Fruit fly (Drosophila melanogaster) S2 (cell line): ENCODE results near the gene Arl2.
A peak's percentile ranks its signal among the peaks of the same experiment; 100 is the strongest.

Experiments
- CG8478 ChIP-seq: fragments of >200 bp; optimal IDR thresholded peaks from 2 replicates; lab custom pipeline; 2018
- CTCF ChIP-seq, 2 experiments: fragments of >200 bp; optimal IDR thresholded peaks; 2 replicates each; lab custom pipeline; 2018

- TF ChIP-seq CTCF (optimal IDR thresholded peaks at IDR 0.05; lab: Kevin White, UChicago) = peak in 1 of 2 experiments; percentile 16
- TF ChIP-seq CG8478 = no peak
These were observed at the start of gene Arl2, which contains the start of gene COX7A for dm6 chr3R:8340675-8341275.
